Fruit fly (Drosophila melanogaster) whole organism, prepupa: ENCODE measurements around the gene CG42847.

Experiments
- Blimp-1 ChIP-seq: fragments of 200-800 bp; sonication (Bioruptor generic); optimal IDR thresholded peaks from 3 replicates; lab custom pipeline; 2017; ENCODE audit warnings: missing biosample characterization, missing genetic modification characterization, mild to moderate bottlenecking, moderate library complexity, missing genetic modification reagents
- CG10669 ChIP-seq: fragments of 200-800 bp; sonication (Bioruptor generic); optimal IDR thresholded peaks from 3 replicates; lab custom pipeline; 2018; ENCODE audit warnings: missing biosample characterization, mild to moderate bottlenecking, missing genetic modification characterization, moderate library complexity
- CG11762 ChIP-seq: fragments of 200-800 bp; sonication (Bioruptor generic); optimal IDR thresholded peaks from 3 replicates; lab custom pipeline; 2016; ENCODE audit warnings: missing biosample characterization, missing genetic modification characterization; ENCODE audit not compliant: insufficient read depth
- CG11902 ChIP-seq: fragments of 200-800 bp; sonication (Bioruptor generic); optimal IDR thresholded peaks from 3 replicates; lab custom pipeline; 2016; ENCODE audit warnings: missing biosample characterization, missing genetic modification characterization
- CG1621 ChIP-seq: fragments of 200-800 bp; sonication (Bioruptor generic); optimal IDR thresholded peaks from 3 replicates; lab custom pipeline; 2018; ENCODE audit warnings: missing biosample characterization, mild to moderate bottlenecking, missing genetic modification characterization
- CG16779 ChIP-seq: fragments of 200-800 bp; sonication (Bioruptor generic); optimal IDR thresholded peaks from 3 replicates; lab custom pipeline; 2017; ENCODE audit warnings: missing biosample characterization, mild to moderate bottlenecking, missing genetic modification characterization
- CG31627 ChIP-seq: fragments of 200-800 bp; sonication (Bioruptor generic); optimal IDR thresholded peaks from 3 replicates; lab custom pipeline; 2016; ENCODE audit warnings: missing biosample characterization, missing genetic modification characterization
- CG32006 ChIP-seq: fragments of 200-800 bp; sonication (Bioruptor generic); optimal IDR thresholded peaks from 3 replicates; lab custom pipeline; 2017; ENCODE audit warnings: missing biosample characterization, mild to moderate bottlenecking, missing genetic modification characterization
- CG34406 ChIP-seq: fragments of 200-800 bp; sonication (Bioruptor generic); optimal IDR thresholded peaks from 3 replicates; lab custom pipeline; 2016; ENCODE audit warnings: missing biosample characterization, missing genetic modification characterization
- CG3919 ChIP-seq: fragments of 200-800 bp; sonication (Bioruptor generic); optimal IDR thresholded peaks from 3 replicates; lab custom pipeline; 2016; ENCODE audit warnings: missing biosample characterization, missing genetic modification characterization
- CG6163 ChIP-seq: fragments of 200-800 bp; sonication (Bioruptor generic); IDR thresholded peaks from 3 replicates; pipeline ENCODE4 v1.3.6; 2022; ENCODE audit warnings: missing biosample characterization, missing genetic modification characterization
- CG6792 ChIP-seq: fragments of 200-800 bp; sonication (Bioruptor generic); optimal IDR thresholded peaks from 3 replicates; lab custom pipeline; 2016; ENCODE audit warnings: missing biosample characterization, missing genetic modification characterization
- CG7368 ChIP-seq: fragments of 200-800 bp; sonication (Bioruptor generic); optimal IDR thresholded peaks from 3 replicates; lab custom pipeline; 2016; ENCODE audit warnings: missing biosample characterization, missing genetic modification characterization
- CG8632 ChIP-seq: fragments of 200-800 bp; sonication (Bioruptor generic); optimal IDR thresholded peaks from 3 replicates; lab custom pipeline; 2016; ENCODE audit warnings: missing biosample characterization, missing genetic modification characterization
- CG9139 ChIP-seq: fragments of 200-800 bp; sonication (Bioruptor generic); optimal IDR thresholded peaks from 3 replicates; lab custom pipeline; 2017; ENCODE audit warnings: missing biosample characterization, mild to moderate bottlenecking, missing genetic modification characterization
- Eip78C ChIP-seq: fragments of 200-800 bp; sonication (Bioruptor generic); peaks from one replicate; lab custom pipeline; 2016; ENCODE audit warnings: missing biosample characterization, missing genetic modification characterization
- Ets96B ChIP-seq: fragments of 200-800 bp; optimal IDR thresholded peaks from 2 replicates; lab custom pipeline; 2019; ENCODE audit warnings: missing biosample characterization, mild to moderate bottlenecking, missing genetic modification characterization, moderate library complexity
- Gug ChIP-seq: fragments of 200-800 bp; sonication (Bioruptor generic); IDR thresholded peaks from 2 replicates; pipeline ENCODE4 v1.3.6; 2022; ENCODE audit warnings: missing biosample characterization, missing genetic modification characterization
- Hr38 ChIP-seq: sonication (Bioruptor generic); optimal IDR thresholded peaks from 2 replicates; lab custom pipeline; 2016; ENCODE audit warnings: missing biosample characterization, missing genetic modification characterization
- Lpt ChIP-seq: fragments of 200-800 bp; sonication (Bioruptor generic); optimal IDR thresholded peaks from 3 replicates; lab custom pipeline; 2016; ENCODE audit warnings: missing biosample characterization, missing genetic modification characterization
- Met ChIP-seq: fragments of 200-800 bp; sonication (Bioruptor generic); optimal IDR thresholded peaks from 3 replicates; lab custom pipeline; 2016; ENCODE audit warnings: missing biosample characterization, missing genetic modification characterization
- Sox102F ChIP-seq: fragments of 200-800 bp; sonication (Bioruptor generic); optimal IDR thresholded peaks from 2 replicates; lab custom pipeline; 2016; ENCODE audit warnings: missing biosample characterization, mild to moderate bottlenecking, missing genetic modification characterization
- Sox14 ChIP-seq: fragments of 200-800 bp; sonication (Bioruptor generic); optimal IDR thresholded peaks from 3 replicates; lab custom pipeline; 2016; ENCODE audit warnings: missing biosample characterization, missing genetic modification characterization
- cyc ChIP-seq: fragments of 200-800 bp; sonication (Bioruptor generic); optimal IDR thresholded peaks from 3 replicates; lab custom pipeline; 2016; ENCODE audit warnings: missing biosample characterization, missing genetic modification characterization
- dac ChIP-seq: fragments of 200-800 bp; sonication (Bioruptor generic); optimal IDR thresholded peaks from 2 replicates; lab custom pipeline; 2017; ENCODE audit warnings: missing biosample characterization, mild to moderate bottlenecking, missing genetic modification characterization
- dsx ChIP-seq: fragments of 200-800 bp; optimal IDR thresholded peaks from 3 replicates; lab custom pipeline; 2019; ENCODE audit warnings: missing biosample characterization, mild to moderate bottlenecking, missing genetic modification characterization, moderate library complexity; ENCODE audit not compliant: poor library complexity, severe bottlenecking
- esn ChIP-seq: fragments of 200-800 bp; sonication (Bioruptor generic); optimal IDR thresholded peaks from 2 replicates; lab custom pipeline; 2016; ENCODE audit warnings: missing biosample characterization, mild to moderate bottlenecking, missing genetic modification characterization, moderate library complexity
- fkh ChIP-seq: fragments of 200-800 bp; sonication (Bioruptor generic); optimal IDR thresholded peaks from 3 replicates; lab custom pipeline; 2017; ENCODE audit warnings: missing biosample characterization, mild to moderate bottlenecking, missing genetic modification characterization, moderate library complexity
- net ChIP-seq: fragments of 200-800 bp; sonication (Bioruptor generic); optimal IDR thresholded peaks from 3 replicates; lab custom pipeline; 2016; ENCODE audit warnings: missing biosample characterization, missing genetic modification characterization
- pdm3 ChIP-seq: fragments of 200-800 bp; sonication (Bioruptor generic); optimal IDR thresholded peaks from 3 replicates; lab custom pipeline; 2016; ENCODE audit warnings: missing biosample characterization, missing genetic modification characterization
- spab ChIP-seq: fragments of 200-800 bp; sonication (Bioruptor generic); optimal IDR thresholded peaks from 2 replicates; lab custom pipeline; 2017; ENCODE audit warnings: missing biosample characterization, mild to moderate bottlenecking, missing genetic modification characterization, missing genetic modification reagents
- ss ChIP-seq, 2 experiments: fragments of 200-800 bp; sonication (Bioruptor generic); optimal IDR thresholded peaks; 2 replicates in 1 of 2; 3 replicates in 1 of 2; lab custom pipeline; 2017 to 2018; ENCODE audit warnings: mild to moderate bottlenecking in 2 of 2, missing biosample characterization in 2 of 2, missing genetic modification characterization in 2 of 2, moderate library complexity in 1 of 2
- svp ChIP-seq: fragments of 200-800 bp; sonication (Bioruptor generic); peaks from one replicate; lab custom pipeline; 2016; ENCODE audit warnings: missing biosample characterization, missing genetic modification characterization
- vri ChIP-seq: fragments of 200-800 bp; sonication (Bioruptor generic); optimal IDR thresholded peaks from 3 replicates; lab custom pipeline; 2016; ENCODE audit warnings: missing biosample characterization, mild to moderate bottlenecking, missing genetic modification characterization

Gene CG42847

DNA sequence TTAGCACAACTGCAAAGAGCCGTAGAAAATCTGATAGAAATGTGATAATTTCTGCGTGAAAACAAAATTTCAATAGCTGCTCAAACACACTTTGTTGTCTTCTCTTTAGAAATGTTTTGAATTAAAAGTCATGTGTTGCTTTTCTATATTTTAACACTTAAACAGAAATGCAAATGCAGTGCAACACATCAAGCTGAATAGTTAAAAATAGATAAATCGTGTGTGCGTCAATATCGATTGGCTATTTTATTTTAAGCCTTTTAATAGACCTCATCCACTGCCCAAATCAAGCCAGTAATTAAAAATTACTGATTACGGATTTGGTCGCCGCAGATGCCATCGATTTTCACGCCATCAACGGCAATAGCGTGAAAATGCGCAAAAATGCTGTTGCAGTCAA, 29.8 kb upstream of the CG42847 start, which contains the start of gene CG4438:
Gene CG4438, minus strand, starts transcription at position 101 of the 400 bp plus-strand sequence.
- TF ChIP-seq Blimp-1 (GFP tag; lab: Kevin White, UChicago) (no peak), pdm3 (no peak), Sox14 (GFP tag; lab: Kevin White, UChicago) (no peak), Sox102F (no peak), spab (GFP tag; lab: Kevin White, UChicago) (no peak), ss (GFP tag; optimal IDR thresholded peaks at IDR 0.05; lab: Kevin White, UChicago) (no peak), Lpt (GFP tag; lab: Kevin White, UChicago) (no peak), fkh (GFP tag; lab: Kevin White, UChicago) (no peak), CG10669 (GFP tag; lab: Kevin White, UChicago) (no peak)

DNA sequence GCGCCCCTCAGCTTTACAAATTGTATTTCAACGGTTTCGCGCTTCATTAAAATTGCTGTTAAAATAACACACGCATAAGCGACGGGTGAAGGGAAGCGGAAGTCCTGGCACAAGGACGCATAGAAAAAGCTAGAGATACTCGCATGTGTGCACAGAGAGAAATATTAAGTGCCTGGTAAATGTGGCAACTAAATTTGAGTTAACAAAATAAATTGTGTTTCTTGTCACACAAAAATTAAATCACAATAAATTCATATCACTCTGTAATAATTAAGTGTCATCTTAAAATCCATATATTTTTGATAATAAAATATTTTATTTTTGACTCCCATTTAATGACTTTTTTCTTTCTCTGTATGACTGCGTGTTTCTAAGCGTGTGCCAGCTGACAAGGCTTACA, 27.5 kb upstream of the CG42847 start:
- TF ChIP-seq Met (GFP tag; lab: Kevin White, UChicago) (no peak), CG9139 (GFP tag; lab: Kevin White, UChicago) (no peak), dac (GFP tag; lab: Kevin White, UChicago) (no peak), CG32006 (GFP tag; lab: Kevin White, UChicago) (peak; percentile 10), CG3919 (GFP tag; lab: Kevin White, UChicago) (no peak), CG34406 (GFP tag; lab: Kevin White, UChicago) (no peak), vri (GFP tag; lab: Kevin White, UChicago) (no peak), Gug (no peak), CG6163 (GFP tag; lab: Robert Waterston, UW) (0 out of 3 replicates have a peak, but pooled peaks have one; percentile 23), CG11902 (GFP tag; lab: Kevin White, UChicago) (no peak)

DNA sequence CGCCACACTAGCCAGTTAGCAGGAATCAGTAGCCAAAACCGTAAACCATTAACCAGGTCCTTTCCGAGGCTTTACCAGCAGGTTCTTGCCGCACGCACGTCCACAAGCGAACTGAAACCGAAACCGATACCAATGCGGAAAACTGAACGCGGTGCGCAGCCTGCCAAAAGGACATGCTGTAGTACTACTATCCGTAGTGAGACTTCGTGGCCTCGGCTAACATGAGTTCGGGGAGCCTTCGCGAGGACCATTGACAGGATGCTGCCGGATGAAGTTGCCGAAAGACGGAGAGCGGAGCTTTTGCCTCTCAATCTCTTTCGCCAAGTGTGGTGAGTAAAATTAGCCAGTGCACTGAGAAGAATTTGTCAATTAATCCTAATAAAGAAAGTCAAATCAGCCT, 12.6 kb upstream of the CG42847 start, which contains the start of gene Shawl:
Gene Shawl, minus strand, starts transcription at position 104 of the 400 bp plus-strand sequence.
- TF ChIP-seq Eip78C (GFP tag; lab: Kevin White, UChicago) (no peak), Hr38 (GFP tag; lab: Kevin White, UChicago) (no peak)

DNA sequence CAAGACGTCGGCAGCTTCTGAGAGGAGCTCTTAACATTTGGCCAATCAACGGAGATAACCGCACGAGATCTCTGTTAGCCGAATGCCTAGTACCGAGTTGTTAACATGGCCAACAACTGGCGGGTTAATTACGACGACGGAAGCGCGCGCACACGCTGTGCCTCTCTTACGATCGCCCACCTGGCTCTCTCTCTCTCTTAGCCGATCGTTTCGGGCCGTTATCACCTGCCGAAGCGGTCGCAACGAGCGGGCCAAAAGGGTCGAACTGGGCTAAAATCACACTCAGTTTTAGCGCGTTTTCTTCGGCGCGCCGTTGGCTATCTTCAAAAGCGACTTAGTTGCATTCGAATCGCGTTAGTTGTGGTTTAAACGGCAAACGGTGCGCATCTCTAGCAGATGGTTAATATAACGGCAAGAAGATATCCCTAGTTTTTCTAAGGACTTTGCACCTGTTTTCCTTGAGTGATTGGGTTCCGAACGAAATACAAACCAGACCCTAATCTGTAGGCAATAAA, 11.4 kb upstream of the CG42847 start, which contains the start of gene Mco1:
Gene Mco1, plus strand, starts transcription at position 345 of the 515 bp plus-strand sequence.
- TF ChIP-seq CG6163 (GFP tag; lab: Robert Waterston, UW): no peak
- TF ChIP-seq vri (GFP tag; lab: Kevin White, UChicago): no peak
- no peak for TF ChIP-seq CG31627
- no peak for TF ChIP-seq cyc (GFP tag; lab: Kevin White, UChicago)
- TF ChIP-seq Ets96B: no peak
- no peak for TF ChIP-seq CG3919 (GFP tag; lab: Kevin White, UChicago)
- TF ChIP-seq dsx (GFP tag; lab: Kevin White, UChicago): peak; percentile 78
- no peak for TF ChIP-seq svp (GFP tag; lab: Kevin White, UChicago)

DNA sequence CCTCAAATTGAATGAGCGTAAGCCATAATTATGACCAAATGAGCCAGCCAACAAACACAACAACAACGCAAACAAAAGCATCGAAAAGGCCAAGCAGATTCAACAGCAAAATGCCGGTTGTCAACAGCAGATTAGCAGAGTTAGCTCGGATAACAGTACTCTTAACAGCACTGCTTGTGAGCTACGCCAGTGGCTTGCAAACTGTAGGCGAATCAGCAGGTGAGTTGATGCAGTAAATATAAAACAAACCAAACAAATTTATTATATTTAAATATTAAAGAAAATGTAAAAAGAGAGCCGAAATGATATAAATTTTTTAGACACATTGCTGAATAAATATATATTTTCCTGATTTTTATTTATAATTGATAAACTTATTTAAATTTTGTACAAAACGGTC, 7.0 kb upstream of the CG42847 start:
- no peak for TF ChIP-seq CG7368 (GFP tag; lab: Kevin White, UChicago)
- TF ChIP-seq CG1621 (tag; lab: Kevin White, UChicago): no peak
- TF ChIP-seq dsx (GFP tag; lab: Kevin White, UChicago): no peak
- no peak for TF ChIP-seq CG34406 (GFP tag; lab: Kevin White, UChicago)
- no peak for TF ChIP-seq spab (GFP tag; lab: Kevin White, UChicago)
- TF ChIP-seq net: no peak
- no peak for TF ChIP-seq CG10669 (GFP tag; lab: Kevin White, UChicago)
- no peak for TF ChIP-seq CG8632

DNA sequence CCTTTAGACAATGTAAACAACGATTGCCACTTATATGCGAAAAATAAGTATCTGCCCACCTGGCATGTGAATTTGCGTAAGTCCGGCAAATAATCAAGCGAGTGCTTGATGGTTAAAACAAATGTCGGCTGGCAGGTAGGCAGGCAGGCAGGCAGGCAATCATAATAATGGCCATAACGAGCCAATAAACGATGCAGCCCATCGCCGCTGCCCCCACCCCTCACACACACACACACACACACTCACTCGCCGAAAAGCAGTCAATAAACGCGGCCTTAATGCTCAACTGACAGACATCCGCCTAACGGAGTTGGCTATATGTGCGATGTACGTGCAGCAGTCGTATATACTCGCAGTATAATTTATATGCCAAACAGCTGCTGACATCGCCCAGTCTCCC, 6.4 kb upstream of the CG42847 start:
- TF ChIP-seq CG16779 (tag; lab: Kevin White, UChicago) (no peak), Sox14 (GFP tag; lab: Kevin White, UChicago) (no peak), ss (GFP tag; optimal IDR thresholded peaks at IDR 0.05; lab: Kevin White, UChicago) (no peak), CG34406 (GFP tag; lab: Kevin White, UChicago) (no peak), CG8632 (no peak), esn (GFP tag; lab: Kevin White, UChicago) (no peak), CG11762 (no peak), net (no peak), CG10669 (GFP tag; lab: Kevin White, UChicago) (no peak), CG6792 (GFP tag; lab: Kevin White, UChicago) (no peak)
